Fruit fly (Drosophila melanogaster) whole organism, wandering third instar larva: ENCODE measurements around the gene Xport-B.

Experiments
- Abd-B ChIP-seq: fragments of >200 bp; optimal IDR thresholded peaks from 2 replicates; lab custom pipeline; 2017; ENCODE audit warnings: missing biosample characterization, missing genetic modification characterization
- CG32264 ChIP-seq: fragments of 200-800 bp; sonication (Bioruptor generic); optimal IDR thresholded peaks from 2 replicates; lab custom pipeline; 2016; ENCODE audit warnings: missing biosample characterization, missing genetic modification characterization
- CG9705 ChIP-seq: fragments of 200-800 bp; sonication (Bioruptor generic); optimal IDR thresholded peaks from 2 replicates; lab custom pipeline; 2018; ENCODE audit warnings: missing biosample characterization, mild to moderate bottlenecking, missing genetic modification characterization
- CrebA ChIP-seq: fragments of 200-800 bp; sonication (Bioruptor generic); optimal IDR thresholded peaks from 2 replicates; lab custom pipeline; 2016; ENCODE audit warnings: missing biosample characterization, mild to moderate bottlenecking, missing genetic modification characterization, borderline replicate concordance
- Dfd ChIP-seq: fragments of >200 bp; optimal IDR thresholded peaks from 2 replicates; lab custom pipeline; 2017; ENCODE audit warnings: missing biosample characterization, missing genetic modification characterization
- Dif ChIP-seq: fragments of 200-275, 200-300 bp; sonication (Bioruptor generic); optimal IDR thresholded peaks from 2 replicates; lab custom pipeline; 2018; ENCODE audit warnings: missing biosample characterization, missing genetic modification characterization; ENCODE audit not compliant: partially characterized antibody
- GATAd ChIP-seq: sonication (Bioruptor generic); optimal IDR thresholded peaks from 2 replicates; lab custom pipeline; 2016; ENCODE audit warnings: missing biosample characterization, missing genetic modification characterization
- HLH106 ChIP-seq: fragments of 200-800 bp; optimal IDR thresholded peaks from 3 replicates; lab custom pipeline; 2019; ENCODE audit warnings: missing biosample characterization, mild to moderate bottlenecking, missing genetic modification characterization, moderate library complexity
- Hnf4 ChIP-seq: fragments of 200-800 bp; sonication (Bioruptor generic); optimal IDR thresholded peaks from 2 replicates; lab custom pipeline; 2016; ENCODE audit warnings: missing biosample characterization, mild to moderate bottlenecking, missing genetic modification characterization
- Hr78 ChIP-seq: fragments of >200 bp; optimal IDR thresholded peaks from 2 replicates; lab custom pipeline; 2017; ENCODE audit warnings: missing biosample characterization, missing genetic modification characterization
- Hr83 ChIP-seq: fragments of 200-300 bp; sonication (Bioruptor generic); optimal IDR thresholded peaks from 2 replicates; lab custom pipeline; 2016; ENCODE audit warnings: missing biosample characterization, mild to moderate bottlenecking, missing genetic modification characterization, moderate library complexity; ENCODE audit not compliant: poor library complexity, severe bottlenecking
- Jra ChIP-seq: sonication (Bioruptor generic); optimal IDR thresholded peaks from 2 replicates; lab custom pipeline; 2016; ENCODE audit warnings: missing biosample characterization, missing genetic modification characterization
- Mio ChIP-seq: sonication (Bioruptor generic); optimal IDR thresholded peaks from 2 replicates; lab custom pipeline; 2016; ENCODE audit warnings: missing biosample characterization, missing genetic modification characterization
- Myc ChIP-seq: fragments of >200 bp; optimal IDR thresholded peaks from 2 replicates; lab custom pipeline; 2017
- N ChIP-seq: fragments of >200 bp; optimal IDR thresholded peaks from 2 replicates; lab custom pipeline; 2018; ENCODE audit warnings: missing biosample characterization, missing external identifiers, missing genetic modification characterization
- OdsH ChIP-seq: fragments of 200-800 bp; sonication (Bioruptor generic); optimal IDR thresholded peaks from 2 replicates; lab custom pipeline; 2016; ENCODE audit warnings: missing biosample characterization, mild to moderate bottlenecking, missing genetic modification characterization
- Rel ChIP-seq, 2 experiments: fragments of 200-800 bp; sonication (Bioruptor generic) in 1 of 2; optimal IDR thresholded peaks; 2 replicates in 1 of 2; 3 replicates in 1 of 2; lab custom pipeline; 2016 to 2019; ENCODE audit warnings: mild to moderate bottlenecking in 2 of 2, missing biosample characterization in 2 of 2, missing genetic modification characterization in 2 of 2, moderate library complexity in 1 of 2
- Sp1 ChIP-seq: fragments of 200-800 bp; sonication (Bioruptor generic); optimal IDR thresholded peaks from 3 replicates; lab custom pipeline; 2019; ENCODE audit warnings: missing biosample characterization, mild to moderate bottlenecking, missing genetic modification characterization, moderate library complexity
- Vsx2 ChIP-seq: fragments of 200-300, 225-300 bp; sonication (Bioruptor generic); optimal IDR thresholded peaks from 2 replicates; lab custom pipeline; 2018; ENCODE audit warnings: missing biosample characterization, missing genetic modification characterization; ENCODE audit not compliant: partially characterized antibody
- br ChIP-seq: fragments of 200-800 bp; sonication (Bioruptor generic); optimal IDR thresholded peaks from 2 replicates; lab custom pipeline; 2016; ENCODE audit warnings: missing biosample characterization, missing genetic modification characterization
- brk ChIP-seq: fragments of 200-800 bp; sonication (Bioruptor generic); optimal IDR thresholded peaks from 2 replicates; lab custom pipeline; 2016; ENCODE audit warnings: missing biosample characterization, mild to moderate bottlenecking, missing genetic modification characterization
- dl ChIP-seq, 2 experiments: fragments of 175-275, 200-275 bp in 1 of 2; fragments of 200-275 bp in 1 of 2; sonication (Bioruptor generic); optimal IDR thresholded peaks; lab custom pipeline; 2018; ENCODE audit warnings: mild to moderate bottlenecking in 2 of 2, missing biosample characterization in 2 of 2, missing genetic modification characterization in 2 of 2, moderate library complexity in 2 of 2; ENCODE audit not compliant: partially characterized antibody in 2 of 2, insufficient read depth in 1 of 2
- dmrt93B ChIP-seq: fragments of 200-800 bp; sonication (Bioruptor generic); optimal IDR thresholded peaks from 2 replicates; lab custom pipeline; 2018; ENCODE audit warnings: missing biosample characterization, mild to moderate bottlenecking, missing genetic modification characterization
- dsf ChIP-seq: sonication (Bioruptor generic); optimal IDR thresholded peaks from 2 replicates; lab custom pipeline; 2016; ENCODE audit warnings: missing biosample characterization, missing genetic modification characterization, borderline replicate concordance
- ey ChIP-seq: fragments of 200-800 bp; sonication (Bioruptor generic); optimal IDR thresholded peaks from 2 replicates; lab custom pipeline; 2016; ENCODE audit warnings: missing biosample characterization, missing genetic modification characterization
- foxo ChIP-seq, 2 experiments: fragments of 200-800 bp; sonication (Bioruptor generic); optimal IDR thresholded peaks; 2 replicates in 1 of 2; 3 replicates in 1 of 2; lab custom pipeline; 2016 to 2017; ENCODE audit warnings: missing biosample characterization in 2 of 2, missing genetic modification characterization in 2 of 2
- fru ChIP-seq: fragments of 200-800 bp; sonication (Bioruptor generic); optimal IDR thresholded peaks from 3 replicates; lab custom pipeline; 2016; ENCODE audit warnings: missing biosample characterization, mild to moderate bottlenecking, missing genetic modification characterization
- h ChIP-seq: fragments of 200-800 bp; sonication (Bioruptor generic); optimal IDR thresholded peaks from 3 replicates; lab custom pipeline; 2016; ENCODE audit warnings: missing biosample characterization, mild to moderate bottlenecking, missing genetic modification characterization
- jim ChIP-seq: fragments of 175-275, 200-325 bp; sonication (Bioruptor generic); optimal IDR thresholded peaks from 2 replicates; lab custom pipeline; 2016; ENCODE audit warnings: missing biosample characterization, mild to moderate bottlenecking, missing genetic modification characterization
- lola ChIP-seq: fragments of >200 bp; optimal IDR thresholded peaks from 2 replicates; lab custom pipeline; 2017; ENCODE audit warnings: missing biosample characterization, missing genetic modification characterization
- pan ChIP-seq: fragments of >200 bp; optimal IDR thresholded peaks from 2 replicates; lab custom pipeline; 2017
- psq ChIP-seq: fragments of 200-800 bp; sonication (Bioruptor generic); optimal IDR thresholded peaks from 3 replicates; lab custom pipeline; 2017; ENCODE audit warnings: missing biosample characterization, mild to moderate bottlenecking, missing genetic modification characterization, moderate library complexity
- rgr ChIP-seq: fragments of 200-800 bp; sonication (Bioruptor generic); optimal IDR thresholded peaks from 3 replicates; lab custom pipeline; 2016; ENCODE audit warnings: missing biosample characterization, mild to moderate bottlenecking, missing genetic modification characterization
- sage ChIP-seq: fragments of 200-800 bp; sonication (Bioruptor generic); optimal IDR thresholded peaks from 2 replicates; lab custom pipeline; 2016; ENCODE audit warnings: missing biosample characterization, mild to moderate bottlenecking, missing genetic modification characterization
- sv ChIP-seq: fragments of 200-800 bp; sonication (Bioruptor generic); optimal IDR thresholded peaks from 3 replicates; lab custom pipeline; 2016; ENCODE audit warnings: missing biosample characterization, missing genetic modification characterization
- tai ChIP-seq: sonication (Bioruptor generic); optimal IDR thresholded peaks from 2 replicates; lab custom pipeline; 2016; ENCODE audit warnings: missing biosample characterization, missing genetic modification characterization
- usp ChIP-seq: fragments of >200 bp; optimal IDR thresholded peaks from 2 replicates; lab custom pipeline; 2017; ENCODE audit warnings: missing biosample characterization, missing genetic modification characterization
- woc ChIP-seq: sonication (Bioruptor generic); optimal IDR thresholded peaks from 2 replicates; lab custom pipeline; 2016; ENCODE audit warnings: missing biosample characterization, mild to moderate bottlenecking, missing genetic modification characterization

Xport-B gene

dm6 chr3R:19880431-19880939, 34.7 kb downstream of the Xport-B start:
- TF ChIP-seq CG32264 (GFP tag; lab: Kevin White, UChicago) (no peak), Dfd (GFP tag; lab: Kevin White, UChicago) (no peak), Sp1 (GFP tag; lab: Kevin White, UChicago) (peak; percentile 68), GATAd (GFP tag; lab: Kevin White, UChicago) (no peak), tai (GFP tag; lab: Kevin White, UChicago) (no peak), Vsx2 (GFP tag; lab: Kevin White, UChicago) (no peak), Hr78 (GFP tag; lab: Kevin White, UChicago) (no peak), lola (GFP tag; lab: Kevin White, UChicago) (no peak), N (GFP tag; lab: Kevin White, UChicago) (no peak), Dif (GFP tag; lab: Kevin White, UChicago) (no peak), CG9705 (GFP tag; lab: Kevin White, UChicago) (peak; percentile 40), Rel (GFP tag; optimal IDR thresholded peaks at IDR 0.05; lab: Kevin White, UChicago) (peak; percentile 52), Rel (tag; optimal IDR thresholded peaks at IDR 0.05; lab: Kevin White, UChicago) (peak; percentile 39), jim (GFP tag; lab: Kevin White, UChicago) (no peak), sv (GFP tag; lab: Kevin White, UChicago) (no peak), psq (GFP tag; lab: Kevin White, UChicago) (peak; percentile 17), HLH106 (tag; lab: Kevin White, UChicago) (peak; percentile 67), woc (GFP tag; lab: Kevin White, UChicago) (no peak), Jra (GFP tag; lab: Kevin White, UChicago) (no peak), rgr (GFP tag; lab: Kevin White, UChicago) (peak; percentile 73), fru (GFP tag; lab: Kevin White, UChicago) (peak; percentile 67), foxo (GFP tag; optimal IDR thresholded peaks at IDR 0.05; lab: Kevin White, UChicago) (peak; percentile 60 to 79), br (peak; percentile 66), ey (GFP tag; lab: Kevin White, UChicago) (peak; percentile 74), Hnf4 (GFP tag; lab: Kevin White, UChicago) (no peak), h (GFP tag; lab: Kevin White, UChicago) (peak; percentile 80), dsf (GFP tag; lab: Kevin White, UChicago) (no peak), OdsH (GFP tag; lab: Kevin White, UChicago) (peak; percentile 69), dmrt93B (GFP tag; lab: Kevin White, UChicago) (peak; percentile 48), dl (GFP tag; optimal IDR thresholded peaks at IDR 0.05; lab: Kevin White, UChicago; ENCODE audit: insufficient read depth in 1 of 2, partially characterized antibody in 2 of 2) (no peak), Myc (lab: Kevin White, UChicago) (no peak), brk (GFP tag; lab: Kevin White, UChicago) (no peak), usp (GFP tag; lab: Kevin White, UChicago) (no peak), pan (no peak), Mio (GFP tag; lab: Kevin White, UChicago) (no peak), Abd-B (GFP tag; lab: Kevin White, UChicago) (no peak), Hr83 (GFP tag; lab: Kevin White, UChicago) (no peak), sage (no peak), CrebA (GFP tag; lab: Kevin White, UChicago) (no peak)
- TF ChIP-seq, all 38 proteins: peak for 13

- TF ChIP-seq foxo (GFP tag; optimal IDR thresholded peaks at IDR 0.05; lab: Kevin White, UChicago) (no peak), Rel (GFP tag; optimal IDR thresholded peaks at IDR 0.05; lab: Kevin White, UChicago) (no peak), Rel (tag; optimal IDR thresholded peaks at IDR 0.05; lab: Kevin White, UChicago) (peak; percentile 34), dmrt93B (GFP tag; lab: Kevin White, UChicago) (no peak), sage (peak; percentile 12), Hnf4 (GFP tag; lab: Kevin White, UChicago) (no peak)
Observed at dm6 chr3R:19879470-19880052, 35.7 kb downstream of the Xport-B start, which contains the start of gene Ask1. Gene Ask1, plus strand, starts transcription at chr3R:19879719.
